Worm (Caenorhabditis elegans): Measurements from ENCODE around the gene rop-1.

ce11 chrV:10241121-10241803, 13.6 kb downstream of the rop-1 start, which contains the start of the genes C12D8.21 and col-148:
- TF ChIP-seq him-1 (tag; optimal IDR thresholded peaks at IDR 0.05) (no peak), dao-5 (tag; optimal IDR thresholded peaks at IDR 0.05) (no peak), W03F9.2 (tag; optimal IDR thresholded peaks at IDR 0.05) (no peak)
